Worm (Caenorhabditis elegans) whole organism, late embryonic: Measurements from ENCODE around the gene F54D5.9.

Experiments used
- C08G9.2 ChIP-seq: sonication (generic microtip); optimal IDR thresholded peaks from 2 replicates; lab custom pipeline; 2016; ENCODE audit warnings: mild to moderate bottlenecking, missing genetic modification characterization, moderate library complexity, missing compliant biosample characterization
- F13H6.1 ChIP-seq: sonication (generic microtip); optimal IDR thresholded peaks from 2 replicates; lab custom pipeline; 2016; ENCODE audit warnings: missing genetic modification characterization, missing compliant biosample characterization
- K09A11.1 ChIP-seq: sonication (generic microtip); optimal IDR thresholded peaks from 2 replicates; lab custom pipeline; 2017; ENCODE audit warnings: antibody characterized with exemption, mild to moderate bottlenecking, missing genetic modification characterization, missing compliant biosample characterization; ENCODE audit not compliant: insufficient read depth
- T23F11.4 ChIP-seq: fragments of 200-800 bp; sonication (Bioruptor generic); optimal IDR thresholded peaks from 2 replicates; lab custom pipeline; 2018; ENCODE audit warnings: mild to moderate bottlenecking, missing genetic modification characterization, missing compliant biosample characterization
- ahr-1 ChIP-seq: sonication (generic microtip); optimal IDR thresholded peaks from 2 replicates; lab custom pipeline; 2016; ENCODE audit warnings: missing genetic modification characterization, missing compliant biosample characterization
- ceh-14 ChIP-seq: sonication (generic microtip); optimal IDR thresholded peaks from 2 replicates; lab custom pipeline; 2016; ENCODE audit warnings: missing genotype, missing genetic modification characterization, missing compliant biosample characterization
- ceh-18 ChIP-seq: sonication (generic microtip); optimal IDR thresholded peaks from 2 replicates; lab custom pipeline; 2016; ENCODE audit warnings: missing genetic modification characterization, missing compliant biosample characterization
- ceh-19 ChIP-seq: fragments of 200-800 bp; sonication (Bioruptor generic); optimal IDR thresholded peaks from 2 replicates; lab custom pipeline; 2018; ENCODE audit warnings: mild to moderate bottlenecking, missing genetic modification characterization, missing compliant biosample characterization
- ceh-2 ChIP-seq: sonication (generic microtip); optimal IDR thresholded peaks from 2 replicates; lab custom pipeline; 2016; ENCODE audit warnings: missing genotype, missing genetic modification characterization, missing compliant biosample characterization
- ceh-24 ChIP-seq: sonication (generic microtip); optimal IDR thresholded peaks from 2 replicates; lab custom pipeline; 2016; ENCODE audit warnings: mild to moderate bottlenecking, missing genetic modification characterization, missing compliant biosample characterization
- ceh-30 ChIP-seq: fragments of 150-350 bp; optimal IDR thresholded peaks from 2 replicates; lab custom pipeline; 2014; ENCODE audit warnings: missing biosample characterization, missing genetic modification characterization
- ceh-31 ChIP-seq: sonication (generic microtip); optimal IDR thresholded peaks from 2 replicates; lab custom pipeline; 2016; ENCODE audit warnings: missing genetic modification characterization, missing compliant biosample characterization
- ceh-45 ChIP-seq: fragments of 200-800 bp; sonication (Bioruptor generic); IDR thresholded peaks from 2 replicates; pipeline ENCODE4 v1.3.6; 2022; ENCODE audit warnings: missing genetic modification reagents, missing genetic modification characterization, missing compliant biosample characterization
- ceh-48 ChIP-seq: sonication (generic microtip); optimal IDR thresholded peaks from 2 replicates; lab custom pipeline; 2016; ENCODE audit warnings: missing genetic modification characterization, inconsistent platforms, missing compliant biosample characterization
- ceh-6 ChIP-seq: fragments of 200-800 bp; sonication (Bioruptor generic); optimal IDR thresholded peaks from 2 replicates; lab custom pipeline; 2018; ENCODE audit warnings: mild to moderate bottlenecking, missing genetic modification characterization, missing compliant biosample characterization
- ceh-9 ChIP-seq: sonication (generic microtip); optimal IDR thresholded peaks from 2 replicates; lab custom pipeline; 2016; ENCODE audit warnings: mild to moderate bottlenecking, missing genetic modification characterization, inconsistent platforms, missing compliant biosample characterization
- che-1 ChIP-seq: sonication (generic microtip); optimal IDR thresholded peaks from 2 replicates; lab custom pipeline; 2016; ENCODE audit warnings: mild to moderate bottlenecking, missing genetic modification characterization, missing compliant biosample characterization
- dmd-4 ChIP-seq: sonication (generic microtip); optimal IDR thresholded peaks from 2 replicates; lab custom pipeline; 2016; ENCODE audit warnings: borderline replicate concordance, missing genetic modification characterization, missing compliant biosample characterization
- elt-2 ChIP-seq: sonication (generic microtip); optimal IDR thresholded peaks from 2 replicates; lab custom pipeline; 2016; ENCODE audit warnings: missing genetic modification reagents, missing genetic modification characterization, missing compliant biosample characterization
- ets-4 ChIP-seq: sonication (generic microtip); optimal IDR thresholded peaks from 2 replicates; lab custom pipeline; 2016; ENCODE audit warnings: missing genetic modification characterization, missing compliant biosample characterization
- fax-1 ChIP-seq: sonication (generic microtip); optimal IDR thresholded peaks from 2 replicates; lab custom pipeline; 2016; ENCODE audit warnings: missing genotype, missing genetic modification characterization, missing compliant biosample characterization
- fkh-6 ChIP-seq: sonication (generic microtip); optimal IDR thresholded peaks from 2 replicates; lab custom pipeline; 2016; ENCODE audit warnings: missing genetic modification characterization, missing compliant biosample characterization
- hlh-13 ChIP-seq: fragments of 200-800 bp; sonication (Bioruptor generic); optimal IDR thresholded peaks from 2 replicates; lab custom pipeline; 2018; ENCODE audit warnings: mild to moderate bottlenecking, missing genetic modification characterization, missing compliant biosample characterization
- hlh-6 ChIP-seq: sonication (generic microtip); optimal IDR thresholded peaks from 2 replicates; lab custom pipeline; 2016; ENCODE audit warnings: missing genotype, missing genetic modification characterization, missing compliant biosample characterization
- hlh-8 ChIP-seq: sonication (generic microtip); optimal IDR thresholded peaks from 2 replicates; lab custom pipeline; 2016; ENCODE audit warnings: missing genotype, missing genetic modification characterization, missing compliant biosample characterization
- madf-2 ChIP-seq: sonication (generic microtip); optimal IDR thresholded peaks from 2 replicates; lab custom pipeline; 2017; ENCODE audit warnings: missing genetic modification characterization, missing compliant biosample characterization
- mec-3 ChIP-seq: sonication (generic microtip); optimal IDR thresholded peaks from 2 replicates; lab custom pipeline; 2016; ENCODE audit warnings: borderline replicate concordance, missing genetic modification characterization, missing compliant biosample characterization
- nfya-1 ChIP-seq: sonication (generic microtip); optimal IDR thresholded peaks from 2 replicates; lab custom pipeline; 2017; ENCODE audit warnings: missing genetic modification characterization, mild to moderate bottlenecking, missing compliant biosample characterization, antibody characterized with exemption, moderate library complexity
- nhr-11 ChIP-seq: fragments of 150-350 bp; optimal IDR thresholded peaks from 2 replicates; lab custom pipeline; 2014; ENCODE audit warnings: missing biosample characterization, missing genetic modification characterization
- pha-2 ChIP-seq: sonication (generic microtip); optimal IDR thresholded peaks from 2 replicates; lab custom pipeline; 2017; ENCODE audit warnings: mild to moderate bottlenecking, missing genetic modification characterization, missing compliant biosample characterization
- pqm-1 ChIP-seq: sonication (generic microtip); optimal IDR thresholded peaks from 2 replicates; lab custom pipeline; 2016; ENCODE audit warnings: missing genetic modification characterization, missing compliant biosample characterization
- pros-1 ChIP-seq: fragments of 150-350 bp; optimal IDR thresholded peaks from 2 replicates; lab custom pipeline; 2014; ENCODE audit warnings: missing biosample characterization, missing genetic modification reagents, missing genetic modification characterization
- rnt-1 ChIP-seq: sonication (generic microtip); optimal IDR thresholded peaks from 2 replicates; lab custom pipeline; 2016; ENCODE audit warnings: missing genetic modification characterization, missing compliant biosample characterization
- syd-9 ChIP-seq: sonication (generic microtip); optimal IDR thresholded peaks from 2 replicates; lab custom pipeline; 2016; ENCODE audit warnings: mild to moderate bottlenecking, missing genetic modification characterization, moderate library complexity, missing compliant biosample characterization
- tbx-2 ChIP-seq: sonication (generic microtip); optimal IDR thresholded peaks from 2 replicates; lab custom pipeline; 2016; ENCODE audit warnings: missing genetic modification characterization, missing compliant biosample characterization
- unc-3 ChIP-seq, 2 experiments: fragments of 200-800 bp in 1 of 2; sonication (Bioruptor generic) in 1 of 2; sonication (generic microtip) in 1 of 2; conservative IDR thresholded peaks in 1 of 2; optimal IDR thresholded peaks in 1 of 2; 2 replicates each; pipeline versions ENCODE4 v1.3.6 to Lab custom; 2016 to 2022; ENCODE audit warnings: missing compliant biosample characterization in 2 of 2, missing genetic modification characterization in 2 of 2, missing genetic modification reagents in 1 of 2
- unc-55 ChIP-seq: sonication (generic microtip); optimal IDR thresholded peaks from 2 replicates; lab custom pipeline; 2017; ENCODE audit warnings: missing biosample characterization, missing genetic modification reagents, missing genetic modification characterization
- unc-86 ChIP-seq: sonication (generic microtip); optimal IDR thresholded peaks from 2 replicates; lab custom pipeline; 2016; ENCODE audit warnings: missing genetic modification characterization, missing compliant biosample characterization

Gene F54D5.9

DNA sequence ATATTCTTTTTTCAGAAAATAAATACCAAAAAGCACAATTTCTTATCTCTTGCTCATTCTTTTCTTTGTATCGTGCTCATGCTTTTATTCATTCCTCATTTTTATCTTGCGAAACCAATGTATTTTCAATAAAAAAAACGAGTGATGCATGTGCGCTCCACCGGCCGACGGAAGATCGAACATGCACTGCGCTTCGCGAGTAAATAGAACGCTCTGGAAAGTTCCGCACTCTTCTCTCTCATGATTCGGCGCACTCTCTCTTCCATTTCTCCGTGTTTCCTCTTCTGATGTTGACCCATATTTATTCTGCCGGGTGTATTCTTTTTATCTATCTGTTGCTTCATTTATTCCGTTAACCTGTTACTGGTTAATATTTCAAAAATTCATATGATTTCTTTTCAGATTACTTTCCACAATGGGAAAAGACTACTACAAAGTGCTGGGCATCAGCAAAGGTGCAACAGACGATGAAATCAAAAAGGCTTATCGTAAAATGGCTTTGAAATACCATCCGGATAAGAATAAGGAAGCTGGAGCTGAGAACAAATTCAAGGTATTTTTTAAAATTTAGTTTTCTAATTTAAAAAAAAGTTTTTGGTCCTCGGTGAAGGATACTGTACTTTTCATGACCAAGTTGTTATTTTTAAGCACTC lies 797 bp upstream of the F54D5.9 start, which contains the start of gene dnj-13 (continued):
- no peak for TF ChIP-seq dmd-4 (tag; lab: Kevin White, UChicago)
- no peak for TF ChIP-seq ceh-6
- no peak for TF ChIP-seq mec-3 (tag; lab: Kevin White, UChicago)
- no peak for TF ChIP-seq pha-2 (tag; lab: Kevin White, UChicago)
- TF ChIP-seq unc-55 (GFP tag; lab: Kevin White, UChicago), result peak; percentile 82
- peak; percentile 90 for TF ChIP-seq nfya-1 (tag; lab: Kevin White, UChicago)
- TF ChIP-seq pqm-1 (tag; lab: Kevin White, UChicago), result peak; percentile 52
- no peak for TF ChIP-seq fkh-6 (tag; lab: Kevin White, UChicago)
- peak; percentile 30 for TF ChIP-seq ceh-19 (GFP tag; lab: Kevin White, UChicago)
- TF ChIP-seq ets-4 (tag; lab: Kevin White, UChicago), result peak; percentile 33
- TF ChIP-seq hlh-6, result no peak
- peak; percentile 85 for TF ChIP-seq ceh-18 (tag; lab: Kevin White, UChicago)
- no peak for TF ChIP-seq fax-1
- TF ChIP-seq T23F11.4 (GFP tag; lab: Kevin White, UChicago), result no peak
- TF ChIP-seq ceh-24 (tag; lab: Kevin White, UChicago), result no peak
- TF ChIP-seq ahr-1 (tag; lab: Kevin White, UChicago), result no peak
- TF ChIP-seq unc-86 (tag; lab: Kevin White, UChicago), result peak; percentile 14
- no peak for TF ChIP-seq hlh-13
- TF ChIP-seq ceh-45 (GFP tag; lab: Robert Waterston, UW), result no peak
- no peak for TF ChIP-seq F13H6.1 (tag; lab: Kevin White, UChicago)
- TF ChIP-seq ceh-9 (tag; lab: Kevin White, UChicago), result no peak
- peak; percentile 49 for TF ChIP-seq ceh-2 (tag; lab: Kevin White, UChicago)
- TF ChIP-seq ceh-14 (tag; lab: Kevin White, UChicago), result peak; percentile 4
- TF ChIP-seq tbx-2, result peak; percentile 79
- peak; percentile 71 for TF ChIP-seq syd-9 (tag; lab: Kevin White, UChicago)
- peak; percentile 31 for TF ChIP-seq ceh-48
- TF ChIP-seq K09A11.1 (tag; lab: Kevin White, UChicago), result no peak
- TF ChIP-seq ceh-30 (tag; lab: Kevin White, UChicago), result peak; percentile 59
- peak; percentile 65 for TF ChIP-seq madf-2 (tag; lab: Kevin White, UChicago)
- no peak; the same call in 1 of the 2 replicates for TF ChIP-seq unc-3 (GFP tag; conservative IDR thresholded peaks at IDR 0.05; lab: Robert Waterston, UW)
- TF ChIP-seq unc-3 (tag; optimal IDR thresholded peaks at IDR 0.05; lab: Kevin White, UChicago), result no peak
- TF ChIP-seq hlh-8 (tag; lab: Kevin White, UChicago), result peak; percentile 36
- peak; percentile 73 for TF ChIP-seq elt-2 (tag; lab: Kevin White, UChicago)
- TF ChIP-seq pros-1 (tag; lab: Kevin White, UChicago), result peak; percentile 47
- TF ChIP-seq rnt-1 (tag; lab: Kevin White, UChicago), result peak; percentile 77
- no peak for TF ChIP-seq che-1 (tag; lab: Kevin White, UChicago)

- TF ChIP-seq unc-55 (GFP tag; lab: Kevin White, UChicago) (peak; percentile 17), K09A11.1 (tag; lab: Kevin White, UChicago) (no peak), nhr-11 (tag; lab: Kevin White, UChicago) (no peak)
Observed at ce11 chrII:11542958-11543357, 1.7 kb downstream of the F54D5.9 start.

DNA sequence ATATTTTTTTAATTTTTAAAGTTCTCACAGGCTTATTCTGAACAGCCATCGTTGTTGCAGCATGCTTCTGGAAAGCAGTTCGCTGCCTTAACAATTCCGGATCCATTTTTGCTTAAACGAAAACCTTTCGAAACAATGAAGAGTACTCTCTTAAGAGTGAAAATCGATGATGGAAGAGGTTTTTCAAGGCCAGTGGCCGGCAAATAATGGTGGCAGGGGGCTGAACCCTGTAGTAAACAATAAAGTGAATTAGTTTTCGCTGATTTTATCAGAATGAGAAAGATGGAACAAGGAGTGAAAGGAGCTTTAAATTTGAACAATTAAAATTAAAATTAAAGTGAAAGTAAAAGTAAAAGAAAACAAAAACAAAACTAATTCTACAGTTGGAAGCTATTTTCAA lies 2.2 kb downstream of the F54D5.9 start, which contains the start of gene gtf-2E2:
gtf-2E2 (minus strand) TSS at position 111 of the 400 bp plus-strand sequence.
- TF ChIP-seq unc-55 (GFP tag; lab: Kevin White, UChicago) (no peak), nfya-1 (tag; lab: Kevin White, UChicago) (peak; percentile 3), pqm-1 (tag; lab: Kevin White, UChicago) (no peak), che-1 (tag; lab: Kevin White, UChicago) (no peak), ceh-48 (peak; percentile 53), tbx-2 (peak; percentile 25), ceh-31 (tag; lab: Kevin White, UChicago) (peak; percentile 55), C08G9.2 (peak; percentile 56), pha-2 (tag; lab: Kevin White, UChicago) (no peak)
